Worm (Caenorhabditis elegans) whole organism, L3 larva: Measurements from ENCODE around the gene bus-5.

Source experiments
- ZK546.5 ChIP-seq: sonication (generic microtip); optimal IDR thresholded peaks from 2 replicates; lab custom pipeline; 2017; ENCODE audit warnings: missing biosample characterization, missing genetic modification characterization
- aly-2 ChIP-seq: fragments of 150-350 bp; optimal IDR thresholded peaks from 2 replicates; lab custom pipeline; 2014; ENCODE audit warnings: missing biosample characterization, missing genetic modification characterization
- ama-1 ChIP-seq: fragments of 150-350 bp; optimal IDR thresholded peaks from 2 replicates; lab custom pipeline; 2018
- ceh-16 ChIP-seq: sonication (generic microtip); optimal IDR thresholded peaks from 2 replicates; lab custom pipeline; 2017; ENCODE audit warnings: missing biosample characterization, missing genetic modification characterization
- ceh-28 ChIP-seq: fragments of 150-350 bp; optimal IDR thresholded peaks from 2 replicates; lab custom pipeline; 2014; ENCODE audit warnings: missing biosample characterization, missing genetic modification reagents, missing genetic modification characterization
- ceh-9 ChIP-seq: sonication (generic microtip); optimal IDR thresholded peaks from 2 replicates; lab custom pipeline; 2018; ENCODE audit warnings: missing biosample characterization, missing genetic modification characterization
- daf-12 ChIP-seq: fragments of 150-350 bp; optimal IDR thresholded peaks from 2 replicates; lab custom pipeline; 2014; ENCODE audit warnings: missing biosample characterization, missing genetic modification reagents, missing genetic modification characterization
- egl-27 ChIP-seq: sonication (generic microtip); optimal IDR thresholded peaks from 4 replicates; lab custom pipeline; 2017; ENCODE audit warnings: missing biosample characterization, missing genetic modification reagents, missing genetic modification characterization
- egl-5 ChIP-seq: fragments of 150-350 bp; optimal IDR thresholded peaks from 2 replicates; lab custom pipeline; 2017; ENCODE audit warnings: missing biosample characterization, missing genetic modification reagents, missing genetic modification characterization, inconsistent platforms
- elt-1 ChIP-seq: fragments of 150-350 bp; optimal IDR thresholded peaks from 2 replicates; lab custom pipeline; 2014; ENCODE audit warnings: missing biosample characterization, missing genetic modification characterization
- elt-2 ChIP-seq: sonication (generic microtip); optimal IDR thresholded peaks from 2 replicates; lab custom pipeline; 2016; ENCODE audit warnings: missing genetic modification reagents, mild to moderate bottlenecking, missing genetic modification characterization, missing compliant biosample characterization
- eor-1 ChIP-seq, 2 experiments: fragments of 150-350 bp; optimal IDR thresholded peaks; 2 replicates each; lab custom pipeline; 2014 to 2018; ENCODE audit warnings: missing biosample characterization in 2 of 2, missing genetic modification characterization in 2 of 2
- fkh-10 ChIP-seq: sonication (generic microtip); optimal IDR thresholded peaks from 2 replicates; lab custom pipeline; 2017; ENCODE audit warnings: missing biosample characterization, missing genetic modification reagents, missing genetic modification characterization
- fkh-2 ChIP-seq: fragments of 150-350 bp; optimal IDR thresholded peaks from 2 replicates; lab custom pipeline; 2014; ENCODE audit warnings: missing biosample characterization, missing genetic modification reagents, missing genetic modification characterization
- hmg-11 ChIP-seq: sonication (generic microtip); optimal IDR thresholded peaks from 2 replicates; lab custom pipeline; 2016; ENCODE audit warnings: missing genetic modification characterization, missing compliant biosample characterization
- jun-1 ChIP-seq: fragments of 150-350 bp; optimal IDR thresholded peaks from 2 replicates; lab custom pipeline; 2014; ENCODE audit warnings: missing biosample characterization, missing genetic modification reagents, missing genetic modification characterization
- lin-39 ChIP-seq: fragments of 150-350 bp; optimal IDR thresholded peaks from 2 replicates; lab custom pipeline; 2018; ENCODE audit warnings: missing biosample characterization, missing genetic modification reagents, missing genetic modification characterization
- lsy-12 ChIP-seq: sonication (generic microtip); optimal IDR thresholded peaks from 2 replicates; lab custom pipeline; 2016; ENCODE audit warnings: mild to moderate bottlenecking, missing genetic modification characterization, missing compliant biosample characterization
- mdl-1 ChIP-seq: fragments of 150-350 bp; optimal IDR thresholded peaks from 2 replicates; lab custom pipeline; 2014; ENCODE audit warnings: missing biosample characterization, missing genetic modification characterization
- mml-1 ChIP-seq: fragments of 150-350 bp; sonication (generic microtip); optimal IDR thresholded peaks from 3 replicates; lab custom pipeline; 2014; ENCODE audit warnings: missing biosample characterization, missing genetic modification characterization
- nfya-1 ChIP-seq: sonication (generic microtip); optimal IDR thresholded peaks from 2 replicates; lab custom pipeline; 2017; ENCODE audit warnings: missing genetic modification characterization, mild to moderate bottlenecking, missing compliant biosample characterization, antibody characterized with exemption, moderate library complexity; ENCODE audit not compliant: insufficient read depth
- nhr-11 ChIP-seq: fragments of 150-350 bp; optimal IDR thresholded peaks from 2 replicates; lab custom pipeline; 2014; ENCODE audit warnings: missing biosample characterization, missing genetic modification characterization
- nhr-23 ChIP-seq: fragments of 150-350 bp; optimal IDR thresholded peaks from 2 replicates; lab custom pipeline; 2014; ENCODE audit warnings: missing biosample characterization, missing genetic modification reagents, missing genetic modification characterization
- nhr-237 ChIP-seq: fragments of 150-350 bp; optimal IDR thresholded peaks from 2 replicates; lab custom pipeline; 2014; ENCODE audit warnings: missing biosample characterization, missing genetic modification characterization
- nhr-25 ChIP-seq: sonication (generic microtip); optimal IDR thresholded peaks from 2 replicates; lab custom pipeline; 2017; ENCODE audit warnings: missing biosample characterization, missing genetic modification characterization
- nhr-43 ChIP-seq: sonication (generic microtip); optimal IDR thresholded peaks from 2 replicates; lab custom pipeline; 2016; ENCODE audit warnings: mild to moderate bottlenecking, missing genetic modification characterization, missing compliant biosample characterization; ENCODE audit not compliant: poor library complexity, severe bottlenecking
- nhr-77 ChIP-seq: fragments of 150-350 bp; optimal IDR thresholded peaks from 2 replicates; lab custom pipeline; 2014; ENCODE audit warnings: missing biosample characterization, missing genetic modification characterization
- pha-4 ChIP-seq: fragments of 150-350 bp; optimal IDR thresholded peaks from 2 replicates; lab custom pipeline; 2014; ENCODE audit warnings: missing biosample characterization, missing genetic modification reagents, missing genetic modification characterization
- pqm-1 ChIP-seq: fragments of 150-350 bp; optimal IDR thresholded peaks from 2 replicates; lab custom pipeline; 2017; ENCODE audit warnings: missing biosample characterization, missing genetic modification characterization, inconsistent platforms
- sea-2 ChIP-seq: fragments of 150-350 bp; sonication (generic microtip); optimal IDR thresholded peaks from 4 replicates; lab custom pipeline; 2014; ENCODE audit warnings: missing biosample characterization, missing genetic modification reagents, missing genetic modification characterization
- snpc-4 ChIP-seq: fragments of 150-350 bp; optimal IDR thresholded peaks from 2 replicates; lab custom pipeline; 2014; ENCODE audit warnings: missing biosample characterization, missing genetic modification characterization
- tbx-2 ChIP-seq: sonication (generic microtip); optimal IDR thresholded peaks from 2 replicates; lab custom pipeline; 2016; ENCODE audit warnings: mild to moderate bottlenecking, missing genetic modification characterization, missing compliant biosample characterization
- unc-62 ChIP-seq: fragments of 150-350 bp; sonication (generic microtip); optimal IDR thresholded peaks from 4 replicates; lab custom pipeline; 2014; ENCODE audit warnings: missing biosample characterization, missing genetic modification reagents, missing genetic modification characterization
- zag-1 ChIP-seq: fragments of 150-350 bp; optimal IDR thresholded peaks from 2 replicates; lab custom pipeline; 2014; ENCODE audit warnings: missing biosample characterization, missing genetic modification characterization
- ztf-11 ChIP-seq: fragments of 150-350 bp; optimal IDR thresholded peaks from 2 replicates; lab custom pipeline; 2014; ENCODE audit warnings: missing biosample characterization, missing genetic modification characterization
- ztf-4 ChIP-seq: fragments of 150-350 bp; optimal IDR thresholded peaks from 2 replicates; lab custom pipeline; 2014; ENCODE audit warnings: missing biosample characterization, missing genetic modification characterization

The bus-5 gene

DNA sequence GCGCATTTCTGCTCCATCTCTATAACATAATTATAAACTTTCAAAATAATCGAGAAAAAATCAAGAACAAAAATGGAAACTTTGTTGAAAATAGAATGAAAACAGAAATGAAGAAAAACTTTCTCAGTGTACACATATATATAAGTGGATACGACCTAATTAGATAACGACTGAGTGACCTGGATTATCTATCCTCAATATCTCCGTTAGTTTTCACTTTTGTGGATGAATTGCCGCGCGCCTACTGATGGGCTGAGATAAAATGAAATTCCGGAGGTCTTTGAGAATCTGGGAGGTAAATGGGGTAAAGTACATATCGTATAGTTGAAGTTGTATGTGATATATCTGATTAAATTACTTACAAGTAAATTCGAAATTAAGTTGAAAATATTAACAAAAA lies 32.7 kb upstream of the bus-5 start, which contains the start of gene dpy-3:
Gene dpy-3, minus strand, starts transcription at position 19 of the 400 bp plus-strand sequence.
- TF ChIP-seq hmg-11 (tag; lab: Kevin White, UChicago) (no peak), nhr-23 (tag; lab: Kevin White, UChicago) (peak; percentile 88), elt-1 (tag; lab: Kevin White, UChicago) (peak; percentile 39), nhr-43 (tag; lab: Kevin White, UChicago) (no peak), nfya-1 (tag; lab: Kevin White, UChicago) (no peak), lin-39 (tag; lab: Kevin White, UChicago) (no peak), zag-1 (tag; lab: Kevin White, UChicago) (no peak), eor-1 (tag; optimal IDR thresholded peaks at IDR 0.05; lab: Kevin White, UChicago) (no peak)

DNA sequence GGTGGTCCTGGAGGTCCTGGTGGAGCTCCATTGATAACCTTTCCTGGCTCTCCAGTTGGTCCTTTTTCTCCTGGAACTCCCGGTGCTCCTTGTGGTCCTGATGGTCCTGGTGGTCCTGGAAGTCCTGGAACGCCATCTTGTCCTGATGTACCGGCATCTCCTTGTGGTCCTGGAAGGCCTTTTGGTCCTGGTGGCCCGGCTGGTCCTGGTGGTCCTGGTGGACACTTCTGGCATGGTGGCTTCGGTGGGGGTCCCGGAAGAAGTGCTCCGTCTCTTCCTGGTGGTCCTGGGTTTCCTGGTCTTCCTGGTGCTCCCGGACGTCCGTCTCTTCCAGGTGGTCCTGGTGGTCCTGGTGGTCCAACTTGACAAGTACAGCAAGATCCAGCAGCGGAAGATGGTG lies 32.0 kb upstream of the bus-5 start:
- TF ChIP-seq daf-12 (no peak), snpc-4 (no peak), egl-27 (tag; lab: Kevin White, UChicago) (no peak), fkh-10 (GFP tag; lab: Kevin White, UChicago) (no peak), nhr-11 (tag; lab: Kevin White, UChicago) (no peak), ceh-28 (tag; lab: Kevin White, UChicago) (no peak), ztf-11 (tag; lab: Kevin White, UChicago) (no peak), elt-2 (tag; lab: Kevin White, UChicago) (no peak), fkh-2 (tag; lab: Kevin White, UChicago) (no peak), ztf-4 (tag; lab: Kevin White, UChicago) (no peak), ceh-16 (no peak)

DNA sequence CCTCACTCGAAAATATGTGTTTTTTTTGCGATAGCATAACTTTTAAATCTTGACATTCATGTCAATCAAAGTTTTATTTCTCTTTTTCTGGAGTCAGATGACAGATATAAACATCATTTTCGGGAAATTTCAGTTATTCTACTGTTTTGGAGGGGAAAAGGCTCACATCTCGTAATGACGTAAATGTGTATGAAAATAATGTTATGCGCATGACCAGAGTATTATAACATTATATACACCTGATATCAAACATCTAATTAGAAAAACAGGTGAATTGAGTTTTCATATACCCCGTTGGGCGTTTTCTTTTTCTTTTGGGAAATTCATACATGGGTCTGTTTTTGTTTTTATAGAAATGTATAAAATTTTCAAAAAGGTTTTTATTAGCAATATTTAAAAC lies 31.3 kb upstream of the bus-5 start:
- TF ChIP-seq ztf-4 (tag; lab: Kevin White, UChicago), result no peak
- TF ChIP-seq mdl-1 (tag; lab: Kevin White, UChicago), result no peak
- no peak for TF ChIP-seq ceh-28 (tag; lab: Kevin White, UChicago)
- TF ChIP-seq zag-1 (tag; lab: Kevin White, UChicago), result no peak
- peak; percentile 89 for TF ChIP-seq nhr-23 (tag; lab: Kevin White, UChicago)
- TF ChIP-seq ceh-9 (tag; lab: Kevin White, UChicago), result no peak
- no peak for TF ChIP-seq nhr-25 (tag; lab: Kevin White, UChicago)
- no peak for TF ChIP-seq jun-1 (tag; lab: Kevin White, UChicago)
- TF ChIP-seq tbx-2 (tag; lab: Kevin White, UChicago), result no peak
- TF ChIP-seq elt-2 (tag; lab: Kevin White, UChicago), result no peak
- peak; percentile 34 for TF ChIP-seq nhr-43 (tag; lab: Kevin White, UChicago)

DNA sequence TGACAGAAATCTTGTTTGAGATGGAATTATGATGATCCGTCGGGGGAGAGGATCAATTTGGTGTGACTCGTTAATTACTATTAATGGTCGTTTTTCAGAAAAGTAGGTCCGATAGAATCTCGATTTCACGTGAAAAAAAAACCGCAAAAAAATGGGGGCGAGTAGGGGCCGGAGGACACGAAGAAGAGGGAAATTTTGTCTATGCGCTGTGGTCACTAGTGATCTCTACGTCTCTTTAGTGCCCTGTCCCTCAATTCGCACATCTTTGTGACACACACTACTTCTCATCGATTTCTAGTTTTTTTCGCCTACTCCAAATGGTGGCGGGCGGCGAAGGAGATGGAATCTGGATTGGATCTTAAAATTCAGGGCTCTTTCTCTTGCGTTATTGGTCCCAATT lies 27.7 kb upstream of the bus-5 start:
- TF ChIP-seq nfya-1 (tag; lab: Kevin White, UChicago) (peak; percentile 40), lin-39 (tag; lab: Kevin White, UChicago) (no peak), nhr-77 (no peak), hmg-11 (tag; lab: Kevin White, UChicago) (peak; percentile 46), fkh-10 (GFP tag; lab: Kevin White, UChicago) (no peak), nhr-43 (tag; lab: Kevin White, UChicago) (no peak), ceh-28 (tag; lab: Kevin White, UChicago) (no peak), lsy-12 (tag; lab: Kevin White, UChicago) (no peak), nhr-25 (tag; lab: Kevin White, UChicago) (no peak), unc-62 (no peak), sea-2 (GFP tag; lab: Kevin White, UChicago) (no peak), ceh-16 (no peak)

DNA sequence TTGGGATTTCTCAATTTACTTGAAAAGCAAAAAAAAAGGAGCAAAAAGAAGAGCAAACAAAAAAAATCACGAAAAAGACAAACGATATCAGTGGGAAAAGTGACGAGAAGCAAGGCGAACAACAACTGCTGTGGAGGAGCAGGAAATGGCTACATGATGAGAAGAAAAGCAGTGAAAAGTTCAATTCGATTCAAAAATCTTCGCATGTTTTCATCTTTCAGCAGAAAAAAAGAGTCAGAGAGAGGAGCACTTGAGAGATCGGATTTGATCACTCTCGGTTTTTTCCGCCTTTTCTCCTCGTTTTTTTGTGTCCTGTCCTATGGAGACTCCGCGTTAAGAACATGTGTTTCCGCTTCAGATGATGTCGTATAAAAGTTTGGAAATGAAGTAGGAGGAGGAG lies 26.0 kb upstream of the bus-5 start:
- TF ChIP-seq nfya-1 (tag; lab: Kevin White, UChicago) (peak; percentile 16), egl-5 (no peak), pha-4 (tag; lab: Kevin White, UChicago) (no peak), hmg-11 (tag; lab: Kevin White, UChicago) (no peak), mml-1 (tag; lab: Kevin White, UChicago) (no peak), ama-1 (lab: Kevin White, UChicago) (no peak), nhr-237 (tag; lab: Kevin White, UChicago) (no peak), pqm-1 (no peak), aly-2 (tag; lab: Kevin White, UChicago) (no peak), fkh-10 (GFP tag; lab: Kevin White, UChicago) (peak; percentile 55), ZK546.5 (tag; lab: Kevin White, UChicago) (no peak), tbx-2 (tag; lab: Kevin White, UChicago) (no peak), lsy-12 (tag; lab: Kevin White, UChicago) (no peak)
